ENCODE assay signal across 5 worm cellular contexts in the genomic region with DNA sequence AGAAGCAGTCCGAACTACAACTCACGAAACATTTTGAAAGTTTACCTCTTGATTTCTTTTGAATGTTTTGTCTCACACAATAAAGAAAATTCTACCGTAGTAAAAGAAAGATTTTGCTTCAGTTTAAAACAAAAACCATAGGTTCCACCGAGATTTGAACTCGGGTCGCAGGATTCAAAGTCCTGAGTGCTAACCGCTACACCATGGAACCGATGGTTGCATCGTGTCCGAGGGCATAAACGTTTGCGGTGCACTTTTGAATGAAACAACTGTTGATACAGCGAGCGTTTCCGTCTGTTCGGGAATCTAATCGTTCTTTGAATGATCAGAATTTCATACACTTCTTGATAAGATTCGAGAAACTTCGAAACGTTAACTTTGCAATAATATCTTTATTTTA.
TF ChIP-seq lines count a peak whose summit lies in the region.

No protein-coding gene starts in this region.

TF ChIP-seq in whole organism, L1 larva, 84 proteins besides CTCF, POLR2A, EP300 and RAD21 (continues in another document):
- TF ChIP-seq nhr-85 (tag; lab: Kevin White, UChicago) (peak; percentile 88), nhr-11 (tag; optimal IDR thresholded peaks at IDR 0.05; lab: Kevin White, UChicago) (no peak), isw-1 (GFP tag; IDR thresholded peaks at IDR 0.05; lab: Robert Waterston, UW) (no peak), zag-1 (tag; optimal IDR thresholded peaks at IDR 0.05; lab: Kevin White, UChicago) (no peak), Y116A8C.19 (tag; optimal IDR thresholded peaks at IDR 0.05; lab: Kevin White, UChicago; ENCODE audit: borderline replicate concordance) (no peak), elt-3 (tag; optimal IDR thresholded peaks at IDR 0.05; lab: Kevin White, UChicago) (peak in 3 of 6 experiments; percentile 12 to 67 (median 62)), aha-1 (tag; optimal IDR thresholded peaks at IDR 0.05; lab: Kevin White, UChicago) (no peak), lin-15B (tag; optimal IDR thresholded peaks at IDR 0.05; lab: Kevin White, UChicago) (no peak), aly-2 (tag; optimal IDR thresholded peaks at IDR 0.05; lab: Kevin White, UChicago) (peak; percentile 56), unc-98 (GFP tag; IDR thresholded peaks at IDR 0.05; lab: Robert Waterston, UW) (no peak), lin-39 (tag; optimal IDR thresholded peaks at IDR 0.05; lab: Kevin White, UChicago) (no peak), fos-1 (tag; optimal IDR thresholded peaks at IDR 0.05; lab: Kevin White, UChicago) (no peak), sup-37 (GFP tag; optimal IDR thresholded peaks at IDR 0.05; lab: Kevin White, UChicago) (no peak), nhr-28 (tag; optimal IDR thresholded peaks at IDR 0.05; lab: Kevin White, UChicago) (no peak), fkh-4 (tag; optimal IDR thresholded peaks at IDR 0.05; lab: Kevin White, UChicago; ENCODE audit: borderline replicate concordance) (no peak), nhr-12 (tag; optimal IDR thresholded peaks at IDR 0.05; lab: Kevin White, UChicago) (no peak), F16B12.6 (tag; optimal IDR thresholded peaks at IDR 0.05; lab: Kevin White, UChicago) (no peak), ztf-4 (tag; optimal IDR thresholded peaks at IDR 0.05; lab: Kevin White, UChicago) (no peak)

TF ChIP-seq in whole organism, L3 larva, 47 proteins besides CTCF, POLR2A, EP300 and RAD21 (continues in another document):
- TF ChIP-seq ceh-28 (tag; optimal IDR thresholded peaks at IDR 0.05; lab: Kevin White, UChicago) (no peak), jun-1 (tag; optimal IDR thresholded peaks at IDR 0.05; lab: Kevin White, UChicago) (peak; percentile 65), nhr-28 (tag; optimal IDR thresholded peaks at IDR 0.05; lab: Kevin White, UChicago) (no peak), nhr-25 (tag; optimal IDR thresholded peaks at IDR 0.05; lab: Kevin White, UChicago) (peak; percentile 34), egl-27 (tag; optimal IDR thresholded peaks at IDR 0.05; lab: Kevin White, UChicago) (no peak), mdl-1 (tag; optimal IDR thresholded peaks at IDR 0.05; lab: Kevin White, UChicago) (no peak), elt-3 (tag; optimal IDR thresholded peaks at IDR 0.05; lab: Kevin White, UChicago) (peak in 1 of 3 experiments; percentile 5), aly-2 (tag; optimal IDR thresholded peaks at IDR 0.05; lab: Kevin White, UChicago) (no peak), elt-1 (tag; optimal IDR thresholded peaks at IDR 0.05; lab: Kevin White, UChicago) (no peak), lin-15B (tag; optimal IDR thresholded peaks at IDR 0.05; lab: Kevin White, UChicago) (peak; percentile 11), nhr-43 (tag; optimal IDR thresholded peaks at IDR 0.05; lab: Kevin White, UChicago; ENCODE audit: poor library complexity, severe bottlenecking) (peak; percentile 57), R02D3.7 (tag; optimal IDR thresholded peaks at IDR 0.05; lab: Kevin White, UChicago) (peak; percentile 13), skn-1 (tag; optimal IDR thresholded peaks at IDR 0.05; lab: Kevin White, UChicago) (peak; percentile 26), ceh-82 (tag; optimal IDR thresholded peaks at IDR 0.05; lab: Kevin White, UChicago) (no peak), ztf-11 (tag; optimal IDR thresholded peaks at IDR 0.05; lab: Kevin White, UChicago) (no peak), lsy-12 (tag; optimal IDR thresholded peaks at IDR 0.05; lab: Kevin White, UChicago) (peak; percentile 40), snpc-4 (tag; optimal IDR thresholded peaks at IDR 0.05; lab: Kevin White, UChicago) (no peak), nfya-1 (tag; optimal IDR thresholded peaks at IDR 0.05; lab: Kevin White, UChicago; ENCODE audit: insufficient read depth) (peak; percentile 57)

TF ChIP-seq in whole organism, early embryonic, 17 proteins besides CTCF, POLR2A, EP300 and RAD21:
- TF ChIP-seq F13C5.2 (tag; optimal IDR thresholded peaks at IDR 0.05; lab: Kevin White, UChicago): no peak
- TF ChIP-seq ceh-36 (tag; optimal IDR thresholded peaks at IDR 0.05; lab: Kevin White, UChicago): no peak
- peak; percentile 64 for TF ChIP-seq tbx-11 (GFP tag; IDR thresholded peaks at IDR 0.05; lab: Robert Waterston, UW)
- TF ChIP-seq hnd-1 (tag; optimal IDR thresholded peaks at IDR 0.05; lab: Kevin White, UChicago): peak; percentile 20
- no peak for TF ChIP-seq pes-1 (GFP tag; IDR thresholded peaks at IDR 0.05; lab: Robert Waterston, UW)
- TF ChIP-seq ama-1 (optimal IDR thresholded peaks at IDR 0.05; lab: Kevin White, UChicago): no peak
- peak; percentile 45 for TF ChIP-seq ceh-13 (GFP tag; optimal IDR thresholded peaks at IDR 0.05; lab: Kevin White, UChicago)
- TF ChIP-seq flt-1 (GFP tag; IDR thresholded peaks at IDR 0.05; lab: Robert Waterston, UW): peak; percentile 52
- no peak for TF ChIP-seq tra-4 (tag; optimal IDR thresholded peaks at IDR 0.05; lab: Kevin White, UChicago)
- no peak for TF ChIP-seq aly-1 (tag; optimal IDR thresholded peaks at IDR 0.05; lab: Kevin White, UChicago)
- TF ChIP-seq B0310.2 (tag; optimal IDR thresholded peaks at IDR 0.05; lab: Kevin White, UChicago): no peak
- TF ChIP-seq sea-1 (GFP tag; conservative IDR thresholded peaks at IDR 0.05; lab: Robert Waterston, UW): peak; percentile 78
- peak; percentile 50; the same call in 1 of the 2 replicates for TF ChIP-seq tbx-37 (GFP tag; conservative IDR thresholded peaks at IDR 0.05; lab: Robert Waterston, UW)
- TF ChIP-seq hmg-4 (GFP tag; optimal IDR thresholded peaks at IDR 0.05; lab: Kevin White, UChicago): no peak
- peak; percentile 69 for TF ChIP-seq scrt-1 (GFP tag; IDR thresholded peaks at IDR 0.05; lab: Robert Waterston, UW)
- TF ChIP-seq ets-7 (tag; optimal IDR thresholded peaks at IDR 0.05; lab: Kevin White, UChicago): no peak
- no peak for TF ChIP-seq hmbx-1 (tag; optimal IDR thresholded peaks at IDR 0.05; lab: Kevin White, UChicago)
TF ChIP-seq in whole organism, early embryonic: peak in this region for 7.

TF ChIP-seq in whole organism, midembryonic, 9 proteins besides CTCF, POLR2A, EP300 and RAD21:
- TF ChIP-seq ztf-23 (GFP tag; IDR thresholded peaks at IDR 0.05; lab: Robert Waterston, UW) (0 out of 2 replicates have a peak, but pooled peaks have one; percentile 64), T22C8.4 (GFP tag; IDR thresholded peaks at IDR 0.05; lab: Robert Waterston, UW) (peak; percentile 27; the same call in 1 of the 2 replicates), tab-1 (GFP tag; IDR thresholded peaks at IDR 0.05; lab: Robert Waterston, UW) (no peak), flt-1 (GFP tag; IDR thresholded peaks at IDR 0.05; lab: Robert Waterston, UW) (peak; percentile 80), med-1 (GFP tag; optimal IDR thresholded peaks at IDR 0.05; lab: Kevin White, UChicago; ENCODE audit: insufficient read depth) (no peak), ref-1 (GFP tag; conservative IDR thresholded peaks at IDR 0.05; lab: Robert Waterston, UW) (peak; percentile 47; the same call in 1 of the 2 replicates), cog-1 (tag; optimal IDR thresholded peaks at IDR 0.05; lab: Kevin White, UChicago) (no peak), ztf-29 (GFP tag; IDR thresholded peaks at IDR 0.05; lab: Robert Waterston, UW) (no peak), klf-2 (GFP tag; conservative IDR thresholded peaks at IDR 0.05; lab: Robert Waterston, UW) (no peak)

TF ChIP-seq in whole organism, young adult, 124 proteins besides CTCF, POLR2A, EP300 and RAD21 (continues in another document):
- no peak; the same call in 1 of the 2 replicates for TF ChIP-seq K11D2.4 (GFP tag; IDR thresholded peaks at IDR 0.05; lab: Robert Waterston, UW)
- peak in 1 of 3 experiments; percentile 10 for TF ChIP-seq lin-35 (GFP tag; optimal IDR thresholded peaks at IDR 0.05; lab: Kevin White, UChicago)
- no peak for TF ChIP-seq ztf-6 (GFP tag; IDR thresholded peaks at IDR 0.05; lab: Robert Waterston, UW)
- TF ChIP-seq attf-3 (GFP tag; conservative IDR thresholded peaks at IDR 0.05; lab: Robert Waterston, UW): no peak
- peak; percentile 70 for TF ChIP-seq madf-6 (GFP tag; IDR thresholded peaks at IDR 0.05; lab: Robert Waterston, UW)
- TF ChIP-seq Y53G8AR.9 (GFP tag; conservative IDR thresholded peaks at IDR 0.05; lab: Robert Waterston, UW): peak; percentile 63; the same call in 1 of the 2 replicates
- no peak for TF ChIP-seq ztf-28 (GFP tag; IDR thresholded peaks at IDR 0.05; lab: Robert Waterston, UW)
- TF ChIP-seq egrh-3 (GFP tag; IDR thresholded peaks at IDR 0.05; lab: Robert Waterston, UW): no peak
- no peak for TF ChIP-seq hrde-1 (tag; optimal IDR thresholded peaks at IDR 0.05; lab: Kevin White, UChicago; ENCODE audit: borderline replicate concordance)
- TF ChIP-seq F23B12.7 (tag; optimal IDR thresholded peaks at IDR 0.05; lab: Kevin White, UChicago; ENCODE audit: insufficient read depth): no peak
- TF ChIP-seq efl-1 (GFP tag; optimal IDR thresholded peaks at IDR 0.05; lab: Kevin White, UChicago): no peak
- no peak for TF ChIP-seq ceh-27 (GFP tag; optimal IDR thresholded peaks at IDR 0.05; lab: Kevin White, UChicago)
- TF ChIP-seq aptf-2 (GFP tag; conservative IDR thresholded peaks at IDR 0.05; lab: Robert Waterston, UW): no peak
- peak; percentile 78 for TF ChIP-seq die-1 (tag; optimal IDR thresholded peaks at IDR 0.05; lab: Kevin White, UChicago)
- TF ChIP-seq ekl-4 (GFP tag; IDR thresholded peaks at IDR 0.05; lab: Robert Waterston, UW): 0 out of 2 replicates have a peak, but pooled peaks have one; percentile 44
- TF ChIP-seq ets-4 (GFP tag; optimal IDR thresholded peaks at IDR 0.05; lab: Kevin White, UChicago): no peak
- TF ChIP-seq F39B2.1 (GFP tag; IDR thresholded peaks at IDR 0.05; lab: Robert Waterston, UW): no peak
- TF ChIP-seq hsf-1 (GFP tag; IDR thresholded peaks at IDR 0.05; lab: Robert Waterston, UW): peak; percentile 72
- 0 out of 2 replicates have a peak, but pooled peaks have one; percentile 16 for TF ChIP-seq Y53F4B.3 (GFP tag; IDR thresholded peaks at IDR 0.05; lab: Robert Waterston, UW)
- no peak for TF ChIP-seq lsy-27 (tag; optimal IDR thresholded peaks at IDR 0.05; lab: Kevin White, UChicago; ENCODE audit: borderline replicate concordance, insufficient read depth)
- TF ChIP-seq bed-1 (GFP tag; IDR thresholded peaks at IDR 0.05; lab: Robert Waterston, UW): no peak
- no peak for TF ChIP-seq lir-1 (GFP tag; conservative IDR thresholded peaks at IDR 0.05; lab: Robert Waterston, UW)
- no peak for TF ChIP-seq nfya-2 (GFP tag; IDR thresholded peaks at IDR 0.05; lab: Robert Waterston, UW)
- TF ChIP-seq akir-1 (GFP tag; optimal IDR thresholded peaks at IDR 0.05; lab: Kevin White, UChicago): no peak
- no peak for TF ChIP-seq ceh-91 (GFP tag; IDR thresholded peaks at IDR 0.05; lab: Robert Waterston, UW)
- peak; percentile 39 for TF ChIP-seq tlf-1 (GFP tag; optimal IDR thresholded peaks at IDR 0.05; lab: Kevin White, UChicago)
- TF ChIP-seq mel-28 (tag; optimal IDR thresholded peaks at IDR 0.05; lab: Kevin White, UChicago; ENCODE audit: borderline replicate concordance): no peak
- no peak for TF ChIP-seq T07F8.4 (tag; optimal IDR thresholded peaks at IDR 0.05; lab: Kevin White, UChicago)
- peak; percentile 69; the same call in 1 of the 2 replicates for TF ChIP-seq nfyb-1 (GFP tag; IDR thresholded peaks at IDR 0.05; lab: Robert Waterston, UW)
- peak in 1 of 2 experiments; percentile 27 for TF ChIP-seq let-607 (tag; optimal IDR thresholded peaks at IDR 0.05; lab: Kevin White, UChicago)
- peak; percentile 57 for TF ChIP-seq madf-8 (GFP tag; conservative IDR thresholded peaks at IDR 0.05; lab: Robert Waterston, UW)
